Fruit fly (Drosophila melanogaster) whole organism, pupa: ENCODE measurements around the gene CG43182.

Experiments used
- CG10348 ChIP-seq: fragments of 200-800 bp; sonication (Bioruptor generic); IDR thresholded peaks from 2 replicates; pipeline ENCODE4 v1.3.6; 2022; ENCODE audit warnings: missing biosample characterization, missing genetic modification characterization
- CG12605 ChIP-seq: fragments of 200-800 bp; sonication (Bioruptor generic); IDR thresholded peaks from 2 replicates; pipeline ENCODE4 v1.3.6; 2022; ENCODE audit warnings: missing biosample characterization, missing genetic modification characterization
- CG13204 ChIP-seq: fragments of 200-800 bp; sonication (Bioruptor generic); optimal IDR thresholded peaks from 2 replicates; lab custom pipeline; 2018; ENCODE audit warnings: missing biosample characterization, mild to moderate bottlenecking, missing genetic modification characterization, moderate library complexity
- CG14655 ChIP-seq: fragments of 200-800 bp; sonication (Bioruptor generic); optimal IDR thresholded peaks from 3 replicates; lab custom pipeline; 2017; ENCODE audit warnings: mild to moderate bottlenecking, missing biosample characterization, missing genetic modification reagents, missing genetic modification characterization
- CG15710 ChIP-seq: fragments of 200-800 bp; sonication (Bioruptor generic); optimal IDR thresholded peaks from 2 replicates; lab custom pipeline; 2018; ENCODE audit warnings: missing biosample characterization, mild to moderate bottlenecking, missing genetic modification characterization, moderate library complexity
- CG17806 ChIP-seq: fragments of 200-800 bp; sonication (Bioruptor generic); optimal IDR thresholded peaks from 2 replicates; lab custom pipeline; 2018; ENCODE audit warnings: missing biosample characterization, mild to moderate bottlenecking, missing genetic modification characterization, moderate library complexity
- CG32121 ChIP-seq: fragments of 200-800 bp; sonication (Bioruptor generic); IDR thresholded peaks from 2 replicates; pipeline ENCODE4 v1.3.6; 2022; ENCODE audit warnings: missing biosample characterization, missing genetic modification characterization
- CG34367 ChIP-seq: fragments of 200-800 bp; sonication (Bioruptor generic); optimal IDR thresholded peaks from 2 replicates; lab custom pipeline; 2018; ENCODE audit warnings: missing biosample characterization, mild to moderate bottlenecking, missing genetic modification characterization
- CG4496 ChIP-seq: fragments of 200-800 bp; sonication (Bioruptor generic); IDR thresholded peaks from 3 replicates; pipeline ENCODE4 v1.3.6; 2022; ENCODE audit warnings: missing biosample characterization, missing genetic modification characterization
- CG8159 ChIP-seq: fragments of 200-800 bp; sonication (Bioruptor generic); optimal IDR thresholded peaks from 3 replicates; lab custom pipeline; 2018; ENCODE audit warnings: missing biosample characterization, mild to moderate bottlenecking, missing genetic modification characterization, moderate library complexity
- CG8301 ChIP-seq: fragments of 200-800 bp; sonication (Bioruptor generic); optimal IDR thresholded peaks from 2 replicates; lab custom pipeline; 2018; ENCODE audit warnings: missing biosample characterization, mild to moderate bottlenecking, missing genetic modification characterization
- CG9948 ChIP-seq: fragments of 200-800 bp; sonication (Bioruptor generic); optimal IDR thresholded peaks from 2 replicates; lab custom pipeline; 2018; ENCODE audit warnings: missing biosample characterization, mild to moderate bottlenecking, missing genetic modification characterization, moderate library complexity
- D1 ChIP-seq: fragments of 200-800 bp; sonication (Bioruptor generic); optimal IDR thresholded peaks from 2 replicates; lab custom pipeline; 2018; ENCODE audit warnings: missing biosample characterization, mild to moderate bottlenecking, missing genetic modification characterization, moderate library complexity
- EcR ChIP-seq: fragments of 200-800 bp; sonication (Bioruptor generic); optimal IDR thresholded peaks from 3 replicates; lab custom pipeline; 2019; ENCODE audit warnings: missing biosample characterization, missing genetic modification characterization, mild to moderate bottlenecking, moderate library complexity, missing genetic modification reagents
- Ets98B ChIP-seq: fragments of 200-800 bp; sonication (Bioruptor generic); IDR thresholded peaks from 2 replicates; pipeline ENCODE4 v1.3.6; 2022; ENCODE audit warnings: missing biosample characterization, missing genetic modification characterization
- Pif1A ChIP-seq: fragments of 200-800 bp; sonication (Bioruptor generic); optimal IDR thresholded peaks from 3 replicates; lab custom pipeline; 2016; ENCODE audit warnings: missing biosample characterization, missing genetic modification characterization
- Pif1B ChIP-seq: fragments of 200-800 bp; sonication (Bioruptor generic); optimal IDR thresholded peaks from 3 replicates; lab custom pipeline; 2016; ENCODE audit warnings: missing biosample characterization, missing genetic modification characterization
- Snoo ChIP-seq: fragments of 200-800 bp; sonication (Bioruptor generic); optimal IDR thresholded peaks from 3 replicates; lab custom pipeline; 2017; ENCODE audit warnings: missing biosample characterization, mild to moderate bottlenecking, missing genetic modification characterization, inconsistent platforms
- fd96Ca ChIP-seq: fragments of 200-800 bp; sonication (Bioruptor generic); IDR thresholded peaks from 3 replicates; pipeline ENCODE4 v1.3.6; 2022; ENCODE audit warnings: missing biosample characterization, missing genetic modification characterization
- gl ChIP-seq: fragments of 200-800 bp; sonication (Bioruptor generic); optimal IDR thresholded peaks from 2 replicates; lab custom pipeline; 2018; ENCODE audit warnings: missing biosample characterization, mild to moderate bottlenecking, missing genetic modification characterization
- rn ChIP-seq: fragments of 200-800 bp; sonication (Bioruptor generic); IDR thresholded peaks from 2 replicates; pipeline ENCODE4 v1.3.6; 2022; ENCODE audit warnings: missing biosample characterization, missing genetic modification characterization

Gene CG43182

DNA sequence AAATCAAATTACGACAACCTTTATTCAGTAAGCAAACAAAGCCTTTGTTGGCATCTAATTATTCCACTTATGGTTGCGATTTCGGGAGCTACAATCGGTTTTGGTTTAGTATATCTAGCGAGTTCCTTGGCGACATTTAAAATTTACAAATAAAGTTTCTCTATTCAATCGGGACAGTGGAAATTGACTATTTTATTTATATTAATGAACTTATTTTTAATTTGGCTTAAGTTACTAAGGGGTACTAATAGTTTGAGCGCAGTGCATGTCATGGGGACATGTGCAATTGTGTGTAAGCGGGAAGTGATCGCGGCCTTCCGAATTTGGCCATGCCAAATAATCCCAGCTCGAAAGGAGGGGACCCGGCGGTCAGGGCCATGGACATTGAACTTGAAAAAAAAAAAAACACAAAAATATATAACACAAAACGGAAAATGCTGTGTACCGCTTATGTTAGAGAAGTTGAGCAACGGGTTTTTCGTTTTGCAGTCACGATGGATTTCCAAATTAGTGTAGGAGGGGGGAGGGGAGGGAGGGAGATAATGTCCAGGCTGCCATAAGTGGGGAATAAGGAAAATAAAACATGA is 1.2 kb downstream of the CG43182 start:
- TF ChIP-seq CG32121 (GFP tag; lab: Robert Waterston, UW) (no peak), fd96Ca (peak; percentile 52; the same call in 1 of the 3 replicates), CG12605 (GFP tag; lab: Robert Waterston, UW) (no peak), Ets98B (peak; percentile 39; the same call in 1 of the 2 replicates), CG4496 (GFP tag; lab: Robert Waterston, UW) (peak; percentile 64)
- TF ChIP-seq, all 21 proteins: peak for 3

DNA sequence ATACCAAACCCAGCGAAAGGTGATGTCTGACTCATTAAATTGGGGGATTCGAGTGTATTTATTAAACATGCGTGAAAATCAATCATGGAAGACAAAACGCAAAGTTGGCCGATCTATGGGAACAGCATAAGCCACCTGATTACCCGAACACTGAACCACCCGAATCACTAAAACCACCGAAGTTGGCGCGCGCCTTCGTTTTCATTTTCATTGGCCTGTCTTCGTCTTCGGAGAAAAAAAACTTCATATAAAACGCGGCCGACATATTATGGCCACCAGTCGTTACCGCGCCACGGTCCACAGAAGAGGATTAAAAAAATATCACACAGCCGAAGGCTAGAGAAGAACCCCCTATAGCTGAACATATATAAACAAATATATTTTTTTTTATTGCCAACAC is 3.4 kb downstream of the CG43182 start, which contains the start of gene y:
y (plus strand) TSS at position 278 of the 400 bp plus-strand sequence.
- TF ChIP-seq CG34367 (tag; lab: Kevin White, UChicago) (no peak), rn (GFP tag; lab: Robert Waterston, UW) (0 out of 2 replicates have a peak, but pooled peaks have one; percentile 3), EcR (GFP tag; lab: Kevin White, UChicago) (no peak), CG9948 (tag; lab: Kevin White, UChicago) (no peak), Pif1B (GFP tag; lab: Kevin White, UChicago) (no peak), CG14655 (GFP tag; lab: Kevin White, UChicago) (no peak), CG8159 (tag; lab: Kevin White, UChicago) (no peak)
- TF ChIP-seq, all 21 proteins: peak for 1

DNA sequence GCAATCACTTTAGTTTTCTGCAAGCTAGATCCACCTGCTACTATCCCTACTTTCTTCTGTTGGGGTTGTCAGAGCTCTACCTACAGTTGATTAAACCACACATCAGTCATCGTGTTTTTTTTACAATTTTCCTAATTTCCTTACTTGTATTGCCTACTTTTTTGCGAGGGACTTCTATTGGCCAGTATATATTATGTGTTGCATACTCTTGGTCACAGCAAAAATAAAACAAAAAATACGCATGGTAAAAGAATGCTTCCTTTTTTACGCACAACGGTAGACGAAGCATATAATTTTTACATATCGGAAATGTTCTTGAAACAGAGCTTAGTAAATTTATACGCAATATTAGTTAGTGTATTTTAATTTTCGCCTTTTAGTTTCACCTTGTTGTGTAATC is 8.6 kb downstream of the CG43182 start:
- TF ChIP-seq CG12605 (GFP tag; lab: Robert Waterston, UW) = peak; percentile 67; the same call in 1 of the 2 replicates
- peak; percentile 42; the same call in 1 of the 2 replicates for TF ChIP-seq CG32121 (GFP tag; lab: Robert Waterston, UW)
- TF ChIP-seq CG13204 = no peak
- peak; percentile 86 for TF ChIP-seq gl (tag; lab: Kevin White, UChicago)
- TF ChIP-seq CG14655 (GFP tag; lab: Kevin White, UChicago) = peak; percentile 81
- TF ChIP-seq CG10348 (GFP tag; lab: Robert Waterston, UW) = no peak
- peak; percentile 60 for TF ChIP-seq CG8159 (tag; lab: Kevin White, UChicago)
- no peak for TF ChIP-seq Pif1B (GFP tag; lab: Kevin White, UChicago)
- TF ChIP-seq D1 = peak; percentile 72
- TF ChIP-seq CG34367 (tag; lab: Kevin White, UChicago) = peak; percentile 91
- peak; percentile 87 for TF ChIP-seq rn (GFP tag; lab: Robert Waterston, UW)
- TF ChIP-seq Ets98B = no peak; the same call in 1 of the 2 replicates
- TF ChIP-seq CG4496 (GFP tag; lab: Robert Waterston, UW) = peak; percentile 90
- TF ChIP-seq EcR (GFP tag; lab: Kevin White, UChicago) = peak; percentile 26
- peak; percentile 28 for TF ChIP-seq Pif1A (GFP tag; lab: Kevin White, UChicago)
- TF ChIP-seq fd96Ca = peak; percentile 71
- peak; percentile 74 for TF ChIP-seq CG9948 (tag; lab: Kevin White, UChicago)
- peak; percentile 63 for TF ChIP-seq Snoo (tag; lab: Kevin White, UChicago)
- peak; percentile 58 for TF ChIP-seq CG8301 (tag; lab: Kevin White, UChicago)
- peak; percentile 78 for TF ChIP-seq CG15710 (tag; lab: Kevin White, UChicago)
- TF ChIP-seq CG17806 (tag; lab: Kevin White, UChicago) = peak; percentile 74
- TF ChIP-seq, all 21 proteins: peak for 17

- no peak for TF ChIP-seq CG17806 (tag; lab: Kevin White, UChicago)
- no peak for TF ChIP-seq CG15710 (tag; lab: Kevin White, UChicago)
- no peak for TF ChIP-seq rn (GFP tag; lab: Robert Waterston, UW)
- TF ChIP-seq fd96Ca = no peak
- no peak for TF ChIP-seq Pif1A (GFP tag; lab: Kevin White, UChicago)
- no peak for TF ChIP-seq D1
- TF ChIP-seq CG8159 (tag; lab: Kevin White, UChicago) = no peak
- TF ChIP-seq Pif1B (GFP tag; lab: Kevin White, UChicago) = no peak
- no peak for TF ChIP-seq CG10348 (GFP tag; lab: Robert Waterston, UW)
- no peak for TF ChIP-seq CG12605 (GFP tag; lab: Robert Waterston, UW)
- no peak for TF ChIP-seq CG8301 (tag; lab: Kevin White, UChicago)
- no peak for TF ChIP-seq CG4496 (GFP tag; lab: Robert Waterston, UW)
- TF ChIP-seq gl (tag; lab: Kevin White, UChicago) = no peak
- TF ChIP-seq Ets98B = no peak
- TF ChIP-seq Snoo (tag; lab: Kevin White, UChicago) = no peak
These were observed 9.3 kb downstream of the CG43182 start for dm6 chrX:362073-362674.

DNA sequence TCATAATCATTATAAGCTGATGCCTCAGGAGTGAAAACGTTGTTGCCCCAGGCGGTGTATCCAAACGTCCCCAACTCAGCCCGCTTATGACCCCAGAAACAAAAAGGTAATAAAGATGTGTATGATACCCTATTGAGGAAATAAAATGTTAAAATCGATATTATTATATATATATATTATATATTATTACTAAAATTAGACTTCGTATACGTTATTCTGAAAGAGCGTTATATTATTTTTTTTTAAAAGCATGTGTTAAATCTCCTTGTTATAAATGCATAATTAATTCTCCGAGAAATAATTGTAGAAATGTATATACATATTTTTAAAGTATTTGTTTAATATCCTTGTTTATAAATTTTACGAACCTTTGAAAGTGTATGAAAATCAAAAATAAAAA is 11.1 kb downstream of the CG43182 start:
- TF ChIP-seq D1 (no peak), Ets98B (no peak), CG8301 (tag; lab: Kevin White, UChicago) (peak; percentile 6), CG8159 (tag; lab: Kevin White, UChicago) (peak; percentile 66), CG17806 (tag; lab: Kevin White, UChicago) (peak; percentile 1), CG9948 (tag; lab: Kevin White, UChicago) (peak; percentile 51), CG15710 (tag; lab: Kevin White, UChicago) (peak; percentile 53)

dm6 chrX:366854-367253 is 14.0 kb downstream of the CG43182 start:
- TF ChIP-seq CG12605 (GFP tag; lab: Robert Waterston, UW) = no peak
- TF ChIP-seq CG32121 (GFP tag; lab: Robert Waterston, UW) = no peak
- TF ChIP-seq D1 = no peak
- TF ChIP-seq EcR (GFP tag; lab: Kevin White, UChicago) = no peak
- TF ChIP-seq CG17806 (tag; lab: Kevin White, UChicago) = peak; percentile 59
- peak; percentile 9 for TF ChIP-seq CG34367 (tag; lab: Kevin White, UChicago)
- TF ChIP-seq CG8301 (tag; lab: Kevin White, UChicago) = no peak
- peak; percentile 17 for TF ChIP-seq Pif1A (GFP tag; lab: Kevin White, UChicago)
- peak; percentile 49 for TF ChIP-seq CG14655 (GFP tag; lab: Kevin White, UChicago)
- TF ChIP-seq CG9948 (tag; lab: Kevin White, UChicago) = peak; percentile 51
- TF ChIP-seq CG8159 (tag; lab: Kevin White, UChicago) = peak; percentile 65
- TF ChIP-seq CG10348 (GFP tag; lab: Robert Waterston, UW) = no peak
- TF ChIP-seq Pif1B (GFP tag; lab: Kevin White, UChicago) = peak; percentile 17
- no peak for TF ChIP-seq fd96Ca
- TF ChIP-seq CG15710 (tag; lab: Kevin White, UChicago) = peak; percentile 55
